Worm (Caenorhabditis elegans) whole organism, L3 larva: ENCODE results near the gene F09B12.5.

ENCODE experiments used
- R02D3.7 ChIP-seq: fragments of 150-350 bp; optimal IDR thresholded peaks from 2 replicates; lab custom pipeline; 2014; ENCODE audit warnings: missing biosample characterization, missing genetic modification characterization
- ZK546.5 ChIP-seq: sonication (generic microtip); optimal IDR thresholded peaks from 2 replicates; lab custom pipeline; 2017; ENCODE audit warnings: missing biosample characterization, missing genetic modification characterization
- aly-2 ChIP-seq: fragments of 150-350 bp; optimal IDR thresholded peaks from 2 replicates; lab custom pipeline; 2014; ENCODE audit warnings: missing biosample characterization, missing genetic modification characterization
- ceh-28 ChIP-seq: fragments of 150-350 bp; optimal IDR thresholded peaks from 2 replicates; lab custom pipeline; 2014; ENCODE audit warnings: missing biosample characterization, missing genetic modification reagents, missing genetic modification characterization
- egl-5 ChIP-seq: fragments of 150-350 bp; optimal IDR thresholded peaks from 2 replicates; lab custom pipeline; 2017; ENCODE audit warnings: missing biosample characterization, missing genetic modification reagents, missing genetic modification characterization, inconsistent platforms
- fkh-2 ChIP-seq: fragments of 150-350 bp; optimal IDR thresholded peaks from 2 replicates; lab custom pipeline; 2014; ENCODE audit warnings: missing biosample characterization, missing genetic modification reagents, missing genetic modification characterization
- fos-1 ChIP-seq: fragments of 150-350 bp; optimal IDR thresholded peaks from 2 replicates; lab custom pipeline; 2014; ENCODE audit warnings: missing biosample characterization, missing genetic modification characterization
- jun-1 ChIP-seq: fragments of 150-350 bp; optimal IDR thresholded peaks from 2 replicates; lab custom pipeline; 2014; ENCODE audit warnings: missing biosample characterization, missing genetic modification reagents, missing genetic modification characterization
- lsy-12 ChIP-seq: sonication (generic microtip); optimal IDR thresholded peaks from 2 replicates; lab custom pipeline; 2016; ENCODE audit warnings: mild to moderate bottlenecking, missing genetic modification characterization, missing compliant biosample characterization
- nfya-1 ChIP-seq: sonication (generic microtip); optimal IDR thresholded peaks from 2 replicates; lab custom pipeline; 2017; ENCODE audit warnings: missing genetic modification characterization, mild to moderate bottlenecking, missing compliant biosample characterization, antibody characterized with exemption, moderate library complexity; ENCODE audit not compliant: insufficient read depth
- nhr-11 ChIP-seq: fragments of 150-350 bp; optimal IDR thresholded peaks from 2 replicates; lab custom pipeline; 2014; ENCODE audit warnings: missing biosample characterization, missing genetic modification characterization
- nhr-23 ChIP-seq: fragments of 150-350 bp; optimal IDR thresholded peaks from 2 replicates; lab custom pipeline; 2014; ENCODE audit warnings: missing biosample characterization, missing genetic modification reagents, missing genetic modification characterization
- nhr-237 ChIP-seq: fragments of 150-350 bp; optimal IDR thresholded peaks from 2 replicates; lab custom pipeline; 2014; ENCODE audit warnings: missing biosample characterization, missing genetic modification characterization
- unc-39 ChIP-seq: sonication (generic microtip); optimal IDR thresholded peaks from 4 replicates; lab custom pipeline; 2017; ENCODE audit warnings: missing biosample characterization, missing genetic modification characterization
- ztf-4 ChIP-seq: fragments of 150-350 bp; optimal IDR thresholded peaks from 2 replicates; lab custom pipeline; 2014; ENCODE audit warnings: missing biosample characterization, missing genetic modification characterization

Gene F09B12.5

ce11 chrX:15133180-15133579 lies 48.7 kb downstream of the F09B12.5 start:
- TF ChIP-seq fos-1 (tag; lab: Kevin White, UChicago) (no peak), ztf-4 (tag; lab: Kevin White, UChicago) (no peak), R02D3.7 (tag; lab: Kevin White, UChicago) (no peak), lsy-12 (tag; lab: Kevin White, UChicago) (no peak), nhr-237 (tag; lab: Kevin White, UChicago) (no peak), nhr-11 (tag; lab: Kevin White, UChicago) (no peak), nfya-1 (no peak), ceh-28 (no peak), jun-1 (tag; lab: Kevin White, UChicago) (no peak), egl-5 (tag; lab: Kevin White, UChicago) (no peak), fkh-2 (tag; lab: Kevin White, UChicago) (no peak), unc-39 (tag; lab: Kevin White, UChicago) (no peak)
- TF ChIP-seq, all 47 proteins: peak for 0

ce11 chrX:15134941-15135340 lies 50.4 kb downstream of the F09B12.5 start:
- TF ChIP-seq jun-1 (tag; lab: Kevin White, UChicago) (no peak), R02D3.7 (tag; lab: Kevin White, UChicago) (no peak), nfya-1 (no peak), ceh-28 (no peak), aly-2 (tag; lab: Kevin White, UChicago) (no peak), ZK546.5 (no peak), nhr-23 (tag; lab: Kevin White, UChicago) (no peak)
